Worm (Caenorhabditis elegans) whole organism, mixed stage, embryonic: ENCODE measurements around the gene T07F10.5.

ENCODE experiments used
- M03D4.4 ChIP-seq: sonication (generic microtip); optimal IDR thresholded peaks from 2 replicates; lab custom pipeline; 2017; ENCODE audit warnings: mild to moderate bottlenecking, missing genetic modification characterization, missing compliant biosample characterization
- bed-3 ChIP-seq: fragments of 200-800 bp; sonication (Bioruptor generic); optimal IDR thresholded peaks from 3 replicates; lab custom pipeline; 2018; ENCODE audit warnings: mild to moderate bottlenecking, missing genetic modification characterization, moderate library complexity, missing compliant biosample characterization
- blmp-1 ChIP-seq: fragments of 150-350 bp; optimal IDR thresholded peaks from 2 replicates; lab custom pipeline; 2014; ENCODE audit warnings: missing biosample characterization, missing genetic modification characterization
- ceh-39 ChIP-seq: fragments of 150-350 bp; optimal IDR thresholded peaks from 2 replicates; lab custom pipeline; 2014; ENCODE audit warnings: missing biosample characterization, missing genetic modification characterization
- ceh-43 ChIP-seq: fragments of 200-800 bp; sonication (Bioruptor generic); optimal IDR thresholded peaks from 2 replicates; lab custom pipeline; 2018; ENCODE audit warnings: mild to moderate bottlenecking, missing genetic modification characterization, moderate library complexity, missing compliant biosample characterization
- ceh-83 ChIP-seq: fragments of 200-800 bp; sonication (Bioruptor generic); optimal IDR thresholded peaks from 2 replicates; lab custom pipeline; 2018; ENCODE audit warnings: mild to moderate bottlenecking, missing genetic modification characterization, missing compliant biosample characterization
- ces-1 ChIP-seq: fragments of 150-350 bp; optimal IDR thresholded peaks from 2 replicates; lab custom pipeline; 2014; ENCODE audit warnings: missing biosample characterization, missing genetic modification reagents, missing genetic modification characterization
- cnd-1 ChIP-seq: fragments of 200-800 bp; sonication (Bioruptor generic); optimal IDR thresholded peaks from 2 replicates; lab custom pipeline; 2018; ENCODE audit warnings: mild to moderate bottlenecking, missing genetic modification characterization, missing compliant biosample characterization
- elt-1 ChIP-seq: sonication (generic microtip); optimal IDR thresholded peaks from 2 replicates; lab custom pipeline; 2017; ENCODE audit warnings: missing genetic modification characterization, mild to moderate bottlenecking, missing compliant biosample characterization, antibody characterized with exemption, moderate library complexity, borderline replicate concordance; ENCODE audit not compliant: insufficient read depth
- elt-3 ChIP-seq: fragments of 150-350 bp; optimal IDR thresholded peaks from 2 replicates; lab custom pipeline; 2014; ENCODE audit warnings: missing biosample characterization, missing genetic modification characterization
- ham-2 ChIP-seq: fragments of 200-800 bp; sonication (Bioruptor generic); optimal IDR thresholded peaks from 2 replicates; lab custom pipeline; 2018; ENCODE audit warnings: mild to moderate bottlenecking, missing genetic modification characterization, missing compliant biosample characterization
- hlh-1 ChIP-seq: fragments of 150-350 bp; optimal IDR thresholded peaks from 2 replicates; lab custom pipeline; 2014; ENCODE audit warnings: missing biosample characterization, missing genetic modification reagents, missing genetic modification characterization
- lin-13 ChIP-seq: fragments of 150-350 bp; optimal IDR thresholded peaks from 2 replicates; lab custom pipeline; 2014; ENCODE audit warnings: missing biosample characterization, missing genetic modification characterization
- lin-32 ChIP-seq: fragments of 200-800 bp; sonication (Bioruptor generic); optimal IDR thresholded peaks from 2 replicates; lab custom pipeline; 2018; ENCODE audit warnings: mild to moderate bottlenecking, missing genetic modification characterization, missing compliant biosample characterization
- lsy-2 ChIP-seq: fragments of 150-350 bp; optimal IDR thresholded peaks from 2 replicates; lab custom pipeline; 2014; ENCODE audit warnings: missing biosample characterization, missing genetic modification characterization
- mab-5 ChIP-seq: fragments of 150-350 bp; optimal IDR thresholded peaks from 2 replicates; lab custom pipeline; 2014; ENCODE audit warnings: missing biosample characterization, missing genetic modification characterization
- mls-2 ChIP-seq: sonication (generic microtip); optimal IDR thresholded peaks from 2 replicates; lab custom pipeline; 2016; ENCODE audit warnings: mild to moderate bottlenecking, missing genetic modification characterization, moderate library complexity, missing compliant biosample characterization
- nhr-12 ChIP-seq: fragments of 150-350 bp; optimal IDR thresholded peaks from 2 replicates; lab custom pipeline; 2014; ENCODE audit warnings: missing biosample characterization, missing genetic modification characterization
- nhr-2 ChIP-seq: fragments of 150-350 bp; optimal IDR thresholded peaks from 2 replicates; lab custom pipeline; 2014; ENCODE audit warnings: missing biosample characterization, missing genetic modification characterization
- nhr-237 ChIP-seq: fragments of 150-350 bp; optimal IDR thresholded peaks from 2 replicates; lab custom pipeline; 2014; ENCODE audit warnings: missing biosample characterization, missing genetic modification characterization
- nhr-28 ChIP-seq: fragments of 150-350 bp; optimal IDR thresholded peaks from 2 replicates; lab custom pipeline; 2014; ENCODE audit warnings: missing biosample characterization, missing genetic modification characterization
- snpc-4 ChIP-seq: fragments of 150-350 bp; optimal IDR thresholded peaks from 2 replicates; lab custom pipeline; 2014; ENCODE audit warnings: missing biosample characterization, missing genetic modification characterization
- sptf-1 ChIP-seq: sonication (generic microtip); optimal IDR thresholded peaks from 2 replicates; lab custom pipeline; 2017; ENCODE audit warnings: mild to moderate bottlenecking, missing genetic modification characterization, moderate library complexity, missing compliant biosample characterization
- tbx-8 ChIP-seq: fragments of 200-800 bp; sonication (Bioruptor generic); optimal IDR thresholded peaks from 2 replicates; lab custom pipeline; 2018; ENCODE audit warnings: mild to moderate bottlenecking, missing genetic modification characterization, moderate library complexity, missing compliant biosample characterization
- unc-120 ChIP-seq: sonication (generic microtip); optimal IDR thresholded peaks from 2 replicates; lab custom pipeline; 2017; ENCODE audit warnings: missing genetic modification characterization, missing compliant biosample characterization; ENCODE audit not compliant: poor library complexity, severe bottlenecking
- unc-62 ChIP-seq: fragments of 150-350 bp; optimal IDR thresholded peaks from 2 replicates; lab custom pipeline; 2014; ENCODE audit warnings: missing biosample characterization, missing genetic modification reagents, missing genetic modification characterization
- zip-8 ChIP-seq: fragments of 150-350 bp; optimal IDR thresholded peaks from 2 replicates; lab custom pipeline; 2014; ENCODE audit warnings: missing biosample characterization, missing genetic modification characterization
- ztf-11 ChIP-seq: fragments of 150-350 bp; optimal IDR thresholded peaks from 2 replicates; lab custom pipeline; 2014; ENCODE audit warnings: missing biosample characterization, missing genetic modification characterization

The T07F10.5 gene

DNA sequence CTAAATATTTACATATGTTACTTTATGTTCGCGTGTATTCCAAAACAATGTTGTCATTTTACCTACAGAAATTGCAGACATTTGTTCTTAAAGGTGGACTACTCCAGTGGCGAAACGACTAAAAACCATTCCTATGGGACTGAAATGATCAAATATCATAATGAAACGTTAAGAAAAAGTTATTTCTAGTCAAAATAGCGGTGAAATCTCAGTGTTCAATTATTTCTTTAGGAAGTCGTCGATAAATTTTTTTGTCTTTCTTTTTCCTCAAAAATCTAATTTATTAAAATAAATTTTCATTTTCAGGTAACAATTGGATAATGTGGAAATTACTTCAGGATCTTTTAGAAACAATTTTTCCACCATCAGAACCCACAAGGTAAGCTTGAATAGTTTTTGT lies 30.3 kb upstream of the T07F10.5 start, which contains the start of gene C44H9.4:
Gene C44H9.4 (plus strand): TSS at position 301 of the 400 bp plus-strand sequence.
- no peak for TF ChIP-seq nhr-28 (tag; lab: Kevin White, UChicago)
- TF ChIP-seq, all 35 proteins: peak for 0

DNA sequence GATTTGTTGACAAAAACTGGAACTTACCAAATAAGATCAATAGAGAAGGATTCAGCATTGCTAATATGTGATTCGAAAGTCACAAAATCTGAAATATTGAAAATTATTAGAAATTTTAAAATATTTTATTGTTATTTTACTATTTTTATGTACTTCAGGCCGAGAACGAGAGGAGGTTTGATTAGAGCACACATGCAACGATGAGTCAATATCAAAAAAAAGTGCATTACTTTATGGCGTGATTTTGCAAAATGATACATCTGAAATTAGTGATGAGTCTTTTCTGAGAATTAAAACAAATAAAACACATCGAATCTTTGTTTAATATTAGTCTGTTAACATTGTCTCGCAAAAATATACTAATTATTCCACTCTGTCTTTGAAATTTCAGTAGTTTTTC lies 21.0 kb upstream of the T07F10.5 start:
- TF ChIP-seq nhr-12 (tag; lab: Kevin White, UChicago) = no peak
- no peak for TF ChIP-seq blmp-1
- TF ChIP-seq elt-3 (tag; lab: Kevin White, UChicago) = no peak
- no peak for TF ChIP-seq lsy-2 (tag; lab: Kevin White, UChicago)
- TF ChIP-seq snpc-4 (tag; lab: Kevin White, UChicago) = no peak
- TF ChIP-seq ceh-39 (tag; lab: Kevin White, UChicago) = no peak
- no peak for TF ChIP-seq ham-2
- TF ChIP-seq, all 35 proteins: peak for 0

DNA sequence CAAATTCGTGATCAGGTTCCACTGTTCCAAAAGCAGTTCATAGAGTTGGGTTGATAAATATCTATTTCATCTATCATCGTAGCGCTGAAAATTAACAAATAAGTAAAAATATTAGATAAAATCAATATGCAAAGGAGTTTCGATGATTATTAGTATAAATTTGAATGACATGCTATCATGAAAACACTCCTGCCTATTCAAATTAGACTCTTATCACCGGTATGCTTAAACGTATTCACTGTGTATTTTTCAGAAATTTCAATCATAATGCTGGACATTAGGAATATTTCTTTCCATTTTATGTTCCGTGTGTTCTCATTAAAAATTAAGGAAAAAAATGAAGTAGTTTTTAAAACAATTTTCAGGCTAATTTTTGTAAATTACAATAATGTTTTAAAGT lies 20.5 kb upstream of the T07F10.5 start, which contains the start of gene C44H9.6:
Gene C44H9.6 (minus strand): TSS at position 101 of the 400 bp plus-strand sequence.
- TF ChIP-seq blmp-1 (no peak), lin-13 (tag; lab: Kevin White, UChicago) (no peak), elt-3 (tag; lab: Kevin White, UChicago) (no peak), nhr-2 (tag; lab: Kevin White, UChicago) (no peak), hlh-1 (no peak), bed-3 (GFP tag; lab: Kevin White, UChicago) (no peak), mls-2 (tag; lab: Kevin White, UChicago) (no peak), snpc-4 (tag; lab: Kevin White, UChicago) (no peak)

DNA sequence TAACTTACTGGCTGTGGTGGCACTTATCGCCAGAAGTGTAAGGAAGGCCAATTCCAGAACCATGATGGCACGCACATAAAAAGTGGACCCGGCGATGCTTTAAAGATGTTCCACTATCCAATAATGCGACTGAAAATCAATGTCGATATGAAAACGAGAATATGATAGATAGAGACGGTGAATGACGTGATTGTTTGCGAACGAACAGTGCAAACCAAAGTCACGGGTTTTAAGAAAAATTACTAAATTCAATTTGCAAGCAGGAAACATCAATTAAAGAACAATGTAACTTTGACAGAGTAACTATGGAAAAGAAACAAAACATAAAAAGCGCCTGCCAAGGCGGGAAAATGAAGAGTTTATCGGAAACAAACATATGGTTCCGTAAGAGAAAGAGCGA lies 16.0 kb upstream of the T07F10.5 start, which contains the start of gene C44H9.5:
Gene C44H9.5 (minus strand): TSS at position 129 of the 400 bp plus-strand sequence.
- TF ChIP-seq nhr-12 (tag; lab: Kevin White, UChicago) = no peak
- TF ChIP-seq cnd-1 (tag; lab: Kevin White, UChicago) = no peak
- TF ChIP-seq mls-2 (tag; lab: Kevin White, UChicago) = no peak
- TF ChIP-seq zip-8 (tag; lab: Kevin White, UChicago) = no peak
- no peak for TF ChIP-seq unc-120 (tag; lab: Kevin White, UChicago)
- TF ChIP-seq lin-32 (GFP tag; lab: Kevin White, UChicago) = no peak
- no peak for TF ChIP-seq ceh-83 (GFP tag; lab: Kevin White, UChicago)
- TF ChIP-seq snpc-4 (tag; lab: Kevin White, UChicago) = no peak
- TF ChIP-seq elt-1 (tag; lab: Kevin White, UChicago) = no peak
- TF ChIP-seq ceh-43 (GFP tag; lab: Kevin White, UChicago) = no peak
- no peak for TF ChIP-seq unc-62
- no peak for TF ChIP-seq sptf-1
- TF ChIP-seq blmp-1 = no peak
- TF ChIP-seq, all 35 proteins: peak for 0

DNA sequence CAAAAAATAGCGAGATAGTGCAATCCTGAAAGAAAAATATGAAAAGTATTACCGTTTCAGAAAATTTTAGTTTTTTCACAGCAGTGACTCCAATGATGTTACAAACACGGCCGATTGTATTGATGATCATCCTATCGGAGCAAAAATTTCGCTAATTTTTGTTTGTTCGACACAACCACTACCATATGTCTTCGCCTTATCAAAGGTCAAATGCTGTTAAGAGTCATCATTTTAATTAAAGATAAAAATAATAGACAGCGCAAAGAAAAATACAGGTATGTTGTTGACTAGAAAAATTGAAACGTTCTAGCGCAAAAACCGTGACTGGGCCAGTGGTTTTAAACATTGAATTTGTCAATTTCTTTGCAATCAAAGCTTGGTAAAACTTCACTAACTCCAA lies 13.4 kb upstream of the T07F10.5 start:
- TF ChIP-seq unc-120 (tag; lab: Kevin White, UChicago) = no peak
- no peak for TF ChIP-seq ces-1
- TF ChIP-seq elt-3 (tag; lab: Kevin White, UChicago) = no peak
- no peak for TF ChIP-seq elt-1 (tag; lab: Kevin White, UChicago)
- TF ChIP-seq mls-2 (tag; lab: Kevin White, UChicago) = no peak
- no peak for TF ChIP-seq M03D4.4 (tag; lab: Kevin White, UChicago)
- TF ChIP-seq nhr-2 (tag; lab: Kevin White, UChicago) = no peak
- no peak for TF ChIP-seq nhr-28 (tag; lab: Kevin White, UChicago)
- TF ChIP-seq mab-5 (tag; lab: Kevin White, UChicago) = no peak
- TF ChIP-seq, all 35 proteins: peak for 0

DNA sequence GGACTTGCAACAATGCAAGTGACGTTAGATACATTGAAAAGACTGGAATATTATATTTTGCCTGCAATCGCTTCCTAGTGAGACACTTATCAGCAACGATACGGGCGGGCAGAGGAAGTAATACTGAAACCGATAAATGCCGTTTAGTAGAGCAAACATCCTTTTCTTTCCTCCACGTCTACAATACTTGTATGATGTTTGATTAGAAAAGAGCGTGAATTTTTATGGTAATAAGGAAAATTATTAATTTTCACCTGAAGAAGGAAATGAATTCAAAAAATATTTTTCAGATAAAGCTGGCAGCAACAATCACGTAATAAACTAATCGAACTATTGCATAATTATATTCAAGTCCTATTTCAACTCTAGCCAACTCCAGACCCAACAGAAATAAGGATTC lies 10.9 kb upstream of the T07F10.5 start, which contains the start of gene C44H9.7:
Gene C44H9.7 (minus strand): TSS at position 101 of the 400 bp plus-strand sequence.
- TF ChIP-seq nhr-28 (tag; lab: Kevin White, UChicago) = no peak
- TF ChIP-seq ztf-11 (tag; lab: Kevin White, UChicago) = no peak
- TF ChIP-seq M03D4.4 (tag; lab: Kevin White, UChicago) = no peak
- TF ChIP-seq sptf-1 = no peak
- no peak for TF ChIP-seq unc-120 (tag; lab: Kevin White, UChicago)
- TF ChIP-seq elt-1 (tag; lab: Kevin White, UChicago) = no peak
- TF ChIP-seq nhr-2 (tag; lab: Kevin White, UChicago) = no peak
- TF ChIP-seq nhr-237 (tag; lab: Kevin White, UChicago) = no peak
- no peak for TF ChIP-seq nhr-12 (tag; lab: Kevin White, UChicago)
- TF ChIP-seq tbx-8 (GFP tag; lab: Kevin White, UChicago) = no peak
- no peak for TF ChIP-seq mab-5 (tag; lab: Kevin White, UChicago)
- no peak for TF ChIP-seq hlh-1
- TF ChIP-seq, all 35 proteins: peak for 0
